Fruit fly (Drosophila melanogaster): ENCODE results near the gene mtgo.
A peak's percentile ranks its signal among the peaks of the same experiment; 100 is the strongest.

Gene mtgo

DNA sequence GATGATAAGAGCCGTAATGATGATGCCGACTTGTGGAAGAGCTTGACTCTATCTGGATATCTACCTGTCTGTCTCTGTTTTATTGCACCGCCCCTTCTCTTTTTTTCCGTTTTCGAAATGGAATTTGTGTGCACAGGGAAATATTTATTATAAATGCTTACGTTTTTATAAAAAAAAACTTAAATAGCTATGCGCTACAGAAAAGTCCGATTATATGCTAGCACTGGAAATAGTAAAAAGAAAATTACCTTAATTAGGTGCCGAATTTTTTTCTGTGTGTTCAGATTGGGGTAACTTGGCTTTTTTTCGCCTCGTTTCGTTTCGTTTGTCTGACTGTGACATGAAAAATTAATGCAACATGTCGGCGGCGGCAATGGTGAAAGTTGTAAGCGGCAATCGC, 47.1 kb downstream of the mtgo start (continued):
- TF ChIP-seq CG1832 (GFP tag; optimal IDR thresholded peaks at IDR 0.05) = no peak
- no peak for TF ChIP-seq Bgb (GFP tag; IDR thresholded peaks at IDR 0.05; ENCODE audit: partially characterized antibody)
- peak; percentile 78 for TF ChIP-seq sd (tag; optimal IDR thresholded peaks at IDR 0.05)
- TF ChIP-seq CG3838 (GFP tag; optimal IDR thresholded peaks at IDR 0.05) = no peak
- TF ChIP-seq ro (GFP tag; IDR thresholded peaks at IDR 0.05) = peak; percentile 40; the same call in 1 of the 2 replicates
- no peak for TF ChIP-seq Hmx (GFP tag; optimal IDR thresholded peaks at IDR 0.05)
- no peak for TF ChIP-seq so (GFP tag; IDR thresholded peaks at IDR 0.05)
- TF ChIP-seq ac (GFP tag; optimal IDR thresholded peaks at IDR 0.05) = no peak
- TF ChIP-seq crc (GFP tag; optimal IDR thresholded peaks at IDR 0.05) = no peak
- TF ChIP-seq CG17359 (tag; optimal IDR thresholded peaks at IDR 0.05) = peak; percentile 87
- TF ChIP-seq kni (GFP tag; optimal IDR thresholded peaks at IDR 0.05) = peak; percentile 12
- no peak for TF ChIP-seq ranshi (GFP tag; IDR thresholded peaks at IDR 0.05)
- no peak for TF ChIP-seq CG9727 (GFP tag; optimal IDR thresholded peaks at IDR 0.05)
- no peak for TF ChIP-seq CG11398 (GFP tag; optimal IDR thresholded peaks at IDR 0.05)
- TF ChIP-seq D19B (GFP tag; optimal IDR thresholded peaks at IDR 0.05) = no peak
- peak; percentile 81 for TF ChIP-seq dmrt99B (tag; optimal IDR thresholded peaks at IDR 0.05)
- TF ChIP-seq zfh2 (GFP tag; optimal IDR thresholded peaks at IDR 0.05) = no peak
- TF ChIP-seq ATbp (GFP tag; optimal IDR thresholded peaks at IDR 0.05) = peak; percentile 86
- peak; percentile 46 for TF ChIP-seq CG5245 (GFP tag; optimal IDR thresholded peaks at IDR 0.05)
- no peak for TF ChIP-seq CG12659 (GFP tag; optimal IDR thresholded peaks at IDR 0.05)
- no peak for TF ChIP-seq CG2120 (GFP tag; optimal IDR thresholded peaks at IDR 0.05)
- peak; percentile 50 for TF ChIP-seq Abd-B (GFP tag; optimal IDR thresholded peaks at IDR 0.05)
- TF ChIP-seq CG6765 (GFP tag; optimal IDR thresholded peaks at IDR 0.05) = no peak
- TF ChIP-seq CG8478 (optimal IDR thresholded peaks at IDR 0.05) = no peak
- TF ChIP-seq jigr1 (GFP tag; IDR thresholded peaks at IDR 0.05) = no peak
- no peak for TF ChIP-seq Dip3 (GFP tag; optimal IDR thresholded peaks at IDR 0.05)
- TF ChIP-seq ERR (GFP tag; optimal IDR thresholded peaks at IDR 0.05) = no peak
- no peak for TF ChIP-seq Jarid2 (GFP tag; optimal IDR thresholded peaks at IDR 0.05)
- TF ChIP-seq cwo (GFP tag; optimal IDR thresholded peaks at IDR 0.05) = no peak
- TF ChIP-seq CG15514 (GFP tag; optimal IDR thresholded peaks at IDR 0.05) = no peak
- no peak for TF ChIP-seq chinmo (GFP tag; IDR thresholded peaks at IDR 0.05; ENCODE audit: partially characterized antibody)
- no peak for TF ChIP-seq CG7372 (GFP tag; IDR thresholded peaks at IDR 0.05)
- TF ChIP-seq usp (GFP tag; optimal IDR thresholded peaks at IDR 0.05) = no peak
- peak; percentile 22 for TF ChIP-seq CG1602 (GFP tag; optimal IDR thresholded peaks at IDR 0.05)
- no peak for TF ChIP-seq CG5180 (GFP tag; optimal IDR thresholded peaks at IDR 0.05)
- TF ChIP-seq sim (GFP tag; IDR thresholded peaks at IDR 0.05) = peak; percentile 43; the same call in 1 of the 2 replicates
- TF ChIP-seq CHES-1-like (GFP tag; optimal IDR thresholded peaks at IDR 0.05) = no peak
- TF ChIP-seq Mad (GFP tag; optimal IDR thresholded peaks at IDR 0.05) = no peak
- peak; percentile 11 for TF ChIP-seq CG6654 (GFP tag; optimal IDR thresholded peaks at IDR 0.05)
- no peak for TF ChIP-seq klu (GFP tag; IDR thresholded peaks at IDR 0.05)
- peak; percentile 54; the same call in 1 of the 3 replicates for TF ChIP-seq dysf (GFP tag; IDR thresholded peaks at IDR 0.05)
- no peak for TF ChIP-seq Side (GFP tag; optimal IDR thresholded peaks at IDR 0.05)
- no peak for TF ChIP-seq Dfd (GFP tag; optimal IDR thresholded peaks at IDR 0.05)
- peak; percentile 46 for TF ChIP-seq nerfin-1 (tag; optimal IDR thresholded peaks at IDR 0.05)
- TF ChIP-seq pzg (GFP tag; optimal IDR thresholded peaks at IDR 0.05) = no peak
- TF ChIP-seq sug (tag; optimal IDR thresholded peaks at IDR 0.05) = no peak
- TF ChIP-seq CG18619 (GFP tag; optimal IDR thresholded peaks at IDR 0.05) = no peak
- no peak for TF ChIP-seq ftz-f1 (GFP tag; optimal IDR thresholded peaks at IDR 0.05)
- no peak for TF ChIP-seq kah (GFP tag; optimal IDR thresholded peaks at IDR 0.05)
- peak; percentile 42; the same call in 1 of the 3 replicates for TF ChIP-seq CG17361 (GFP tag; IDR thresholded peaks at IDR 0.05)
- TF ChIP-seq CG5953 (GFP tag; IDR thresholded peaks at IDR 0.05) = peak; percentile 75
- TF ChIP-seq CG13424 (tag; optimal IDR thresholded peaks at IDR 0.05) = peak; percentile 53

All from whole organism, embryonic.